Worm (Caenorhabditis elegans) whole organism, dauer: Measurements from ENCODE around the gene plpp-1.2.

Source experiments
- unc-62 ChIP-seq: sonication (generic microtip); optimal IDR thresholded peaks from 2 replicates; lab custom pipeline; 2017; ENCODE audit warnings: missing biosample characterization, missing genetic modification reagents, missing genetic modification characterization

plpp-1.2 gene

DNA sequence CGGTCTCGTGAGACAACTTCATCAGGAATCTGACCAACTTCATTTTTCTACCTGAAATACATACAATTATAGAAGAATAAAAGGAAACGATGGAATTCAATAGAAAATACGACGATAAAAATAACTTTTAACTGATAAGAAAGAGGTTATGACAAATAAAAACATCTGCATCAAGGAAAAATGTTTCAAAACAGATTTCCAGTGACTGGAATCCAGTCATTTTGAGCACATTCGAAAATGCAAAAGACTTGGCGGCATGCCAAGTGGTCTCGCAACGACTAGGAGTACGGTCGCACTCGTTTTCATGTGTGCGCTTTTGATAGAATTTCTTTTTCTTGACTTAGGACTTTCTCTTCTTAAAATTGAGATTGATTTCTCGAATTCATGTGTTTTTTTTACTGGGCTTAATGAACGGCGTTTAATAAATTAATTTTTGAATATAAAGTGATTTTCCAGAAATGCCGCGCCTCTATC lies 4.5 kb downstream of the plpp-1.2 start, which contains the start of the genes snr-3 and rsp-5:
Gene snr-3, minus strand, starts transcription at position 51 of the 474 bp plus-strand sequence.
Gene rsp-5, plus strand, starts transcription at position 455 of the 474 bp plus-strand sequence.
- TF ChIP-seq unc-62: no peak

DNA sequence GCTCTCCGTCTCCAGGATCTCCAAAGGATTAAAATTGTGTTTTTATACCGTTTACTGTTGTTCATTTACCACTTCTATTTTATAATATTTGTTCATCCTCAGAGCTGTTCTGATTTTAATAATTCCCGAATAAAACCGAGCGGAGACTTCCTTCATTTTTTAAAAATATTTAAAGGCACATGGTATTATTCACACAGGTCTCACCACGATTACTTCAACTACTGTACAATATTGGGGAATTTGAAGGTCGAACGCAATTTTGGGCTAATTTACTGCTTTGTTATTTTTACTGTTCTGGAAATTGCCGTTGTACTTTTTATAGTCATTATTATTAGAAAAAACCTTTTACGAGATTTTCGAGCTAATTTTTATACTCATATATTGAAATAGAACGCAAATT lies 5.9 kb downstream of the plpp-1.2 start:
- no peak for TF ChIP-seq unc-62

DNA sequence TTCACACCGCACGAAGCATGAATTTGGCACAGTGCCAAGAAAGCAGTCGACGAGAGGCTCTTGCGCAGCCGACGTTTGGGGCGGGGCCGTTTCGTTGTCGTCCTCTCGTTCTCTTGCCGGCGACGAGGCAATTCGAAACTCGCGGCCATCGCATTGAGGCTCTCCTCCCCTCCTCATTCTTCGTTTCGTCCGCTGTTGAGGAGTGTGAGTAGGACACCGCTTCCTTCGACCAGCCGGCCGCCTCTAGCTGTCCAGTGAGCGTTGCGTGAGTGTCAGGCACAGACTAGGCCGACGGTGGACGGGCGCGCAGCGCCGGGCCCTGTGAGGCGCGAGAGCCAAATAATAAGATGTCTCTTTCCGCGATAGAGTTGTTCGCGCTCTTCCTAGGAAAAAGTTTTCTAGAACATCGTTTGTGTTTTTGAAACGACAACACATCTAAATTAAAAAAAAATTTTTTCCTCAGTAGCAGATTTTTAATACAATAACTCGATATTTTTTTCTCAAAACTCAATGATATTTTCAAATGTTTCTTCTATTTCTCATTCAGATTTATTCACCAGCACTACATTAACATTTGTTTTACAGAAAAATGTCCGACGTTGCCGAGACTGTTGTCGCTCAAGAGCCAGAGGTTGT lies 6.7 kb downstream of the plpp-1.2 start, which contains the start of the genes T28D9.11 and T28D9.1:
Gene T28D9.11, minus strand, starts transcription at position 177 of the 636 bp plus-strand sequence.
Gene T28D9.1, plus strand, starts transcription at position 586 of the 636 bp plus-strand sequence.
- no peak for TF ChIP-seq unc-62

DNA sequence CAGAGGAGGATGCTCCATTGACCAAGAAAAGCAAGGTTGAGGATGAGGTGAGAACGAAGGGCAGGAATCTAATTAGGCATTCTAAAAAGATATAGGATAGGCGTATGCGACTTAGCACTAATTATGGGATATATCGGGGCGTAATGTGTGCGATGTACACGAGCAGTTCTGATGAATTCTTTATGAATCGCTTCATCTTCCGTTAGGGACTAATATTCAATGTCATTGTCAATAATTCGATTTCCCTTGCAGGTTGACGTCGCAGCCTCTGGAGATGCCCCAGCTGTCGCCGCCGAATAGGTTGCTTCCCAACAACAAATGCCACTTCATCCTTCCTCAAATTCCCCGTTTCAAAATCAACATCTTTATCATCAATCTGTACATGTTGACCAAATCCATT lies 7.9 kb downstream of the plpp-1.2 start:
- TF ChIP-seq unc-62: no peak

DNA sequence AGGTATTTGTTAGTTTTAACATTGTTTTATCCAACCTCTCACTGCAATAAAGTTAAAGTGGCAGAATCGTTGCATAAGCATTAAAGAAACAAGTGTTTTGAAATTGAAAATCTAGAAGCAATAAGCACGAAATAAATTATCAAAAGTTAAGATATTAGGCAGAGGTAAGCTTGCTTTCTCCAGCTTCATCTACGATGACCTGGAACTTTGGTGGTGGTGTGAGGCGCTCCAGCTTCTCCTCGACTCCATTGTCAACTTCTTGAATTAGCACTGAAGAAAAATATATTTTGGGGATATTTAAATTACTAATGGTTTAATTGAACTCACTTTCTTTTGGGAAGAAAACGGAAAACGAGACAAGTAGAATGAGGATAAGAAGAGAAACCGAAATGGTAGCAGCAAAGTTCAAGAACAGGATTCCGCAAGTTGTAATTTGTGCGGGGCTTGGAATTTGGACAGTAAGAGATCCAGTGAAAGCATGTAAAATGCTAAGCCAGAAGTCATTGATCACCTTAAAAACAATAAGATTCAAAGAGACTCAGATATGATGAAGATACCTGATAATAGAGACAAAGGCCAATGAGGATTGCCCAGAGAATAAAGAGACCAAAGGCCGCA lies 8.5 kb downstream of the plpp-1.2 start:
- TF ChIP-seq unc-62: no peak

DNA sequence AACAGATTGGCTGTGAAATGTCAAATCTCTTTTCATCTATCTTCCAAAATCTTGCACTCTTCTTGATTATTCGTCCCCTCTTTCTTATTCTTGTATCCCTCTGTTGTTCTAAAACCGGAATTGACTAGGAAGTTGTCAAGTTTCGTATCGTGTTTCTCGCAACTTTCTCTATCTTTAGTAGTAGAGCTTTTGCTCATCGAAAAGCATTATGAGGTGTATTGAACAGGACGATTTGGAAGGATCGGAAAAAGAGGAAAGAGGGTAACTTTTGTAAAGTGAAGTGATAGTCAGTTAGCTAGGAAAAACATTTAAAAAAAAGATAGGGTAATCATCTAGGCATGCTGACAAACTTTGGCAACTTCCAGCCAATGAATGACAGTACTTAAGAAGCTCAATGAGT lies 11.2 kb downstream of the plpp-1.2 start:
- TF ChIP-seq unc-62: no peak

DNA sequence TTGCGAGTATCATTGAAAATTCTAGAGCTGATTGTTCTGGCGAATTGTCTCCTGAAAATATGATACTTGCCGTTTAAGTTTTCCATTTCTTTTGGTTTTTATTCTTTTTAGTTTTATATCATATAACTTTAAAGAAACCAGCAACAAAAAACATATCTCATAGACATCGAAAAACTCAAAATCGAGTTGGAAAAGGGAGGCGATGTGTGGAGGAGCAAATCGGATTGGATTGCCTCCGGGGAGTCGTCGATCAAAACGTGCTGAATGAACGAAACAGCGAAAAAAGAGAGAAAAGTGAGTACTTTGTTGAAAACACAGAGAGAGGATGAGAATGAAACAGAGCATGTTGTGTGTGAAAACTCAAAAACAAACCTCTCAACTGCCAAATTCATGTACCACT lies 11.9 kb downstream of the plpp-1.2 start:
- no peak for TF ChIP-seq unc-62

DNA sequence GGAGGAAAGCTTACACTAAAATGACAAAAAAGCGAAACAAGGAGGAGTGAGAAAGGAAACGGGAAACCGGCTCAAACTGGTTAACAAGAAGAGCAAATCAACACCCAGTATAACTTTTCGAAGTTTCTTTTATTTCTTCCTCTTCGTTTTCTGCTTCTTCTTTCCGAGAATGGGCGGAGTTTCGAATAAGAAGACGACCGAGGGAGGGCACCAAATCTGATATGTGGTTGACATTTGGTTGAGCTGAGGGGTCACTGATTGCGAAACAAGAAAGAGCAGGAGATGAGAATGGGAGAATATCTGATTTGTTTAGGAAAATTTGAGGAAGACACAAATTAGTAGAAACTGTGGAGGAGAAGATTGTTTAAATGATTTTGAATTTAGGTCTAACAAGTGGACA lies 13.3 kb downstream of the plpp-1.2 start:
- TF ChIP-seq unc-62: no peak

DNA sequence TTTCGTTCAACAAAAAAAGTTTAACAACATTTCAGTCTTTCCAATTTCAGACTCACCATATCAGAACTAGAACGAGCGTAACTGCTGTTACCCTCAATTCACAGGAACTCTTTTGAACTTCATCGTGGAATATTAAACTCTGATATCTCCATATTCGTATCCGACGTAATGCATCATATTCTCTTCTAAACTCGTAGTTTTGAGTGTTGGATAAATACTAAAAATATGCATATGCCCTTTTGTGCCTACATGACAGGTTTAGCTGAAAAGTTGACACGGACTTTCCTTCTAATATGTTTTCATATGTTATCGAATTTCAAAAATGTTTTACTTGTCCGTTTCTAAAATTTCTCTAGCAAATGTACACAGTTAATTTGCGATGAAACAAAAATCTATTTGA lies 13.8 kb downstream of the plpp-1.2 start, which contains the start of gene twk-49:
Gene twk-49, minus strand, starts transcription at position 101 of the 400 bp plus-strand sequence.
- no peak for TF ChIP-seq unc-62

DNA sequence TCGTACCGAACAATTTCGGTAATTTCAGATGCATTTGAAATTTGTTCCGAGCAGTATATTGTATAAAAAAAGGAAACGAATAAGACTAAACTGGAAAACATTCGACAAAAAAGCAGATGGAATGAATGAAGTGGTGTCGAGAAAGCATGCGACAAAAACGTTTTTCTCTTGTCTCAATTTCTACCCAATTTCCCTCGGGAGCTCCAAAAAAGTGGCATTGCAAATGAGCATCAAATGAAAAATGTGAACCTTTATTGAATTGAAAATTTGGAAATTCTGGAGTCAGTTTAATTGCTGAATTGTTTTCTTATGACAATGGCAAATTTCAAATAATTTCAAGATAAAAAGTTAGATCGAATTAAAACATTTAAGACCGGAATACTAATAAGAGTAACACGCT lies 14.9 kb downstream of the plpp-1.2 start, which contains the start of gene R05G9.5:
Gene R05G9.5, minus strand, starts transcription at position 101 of the 400 bp plus-strand sequence.
- no peak for TF ChIP-seq unc-62

DNA sequence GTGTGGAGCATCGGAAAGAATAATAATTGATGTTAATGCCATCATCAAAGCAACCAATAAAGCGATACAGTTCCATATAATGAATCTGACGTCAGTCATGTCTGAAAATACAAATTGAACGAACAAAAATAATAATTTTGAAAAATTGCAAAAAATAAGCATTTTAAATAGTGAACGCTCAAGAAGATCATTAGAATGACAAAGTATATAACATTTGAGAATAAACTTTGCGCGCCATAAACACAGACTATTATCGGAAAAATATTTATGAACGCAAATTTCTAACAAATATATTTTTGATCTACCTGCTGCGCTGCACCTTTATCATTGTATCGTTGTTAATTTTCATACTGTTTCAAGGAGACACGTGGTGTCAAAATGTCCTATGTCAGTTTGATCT lies 16.1 kb downstream of the plpp-1.2 start, which contains the start of gene R05G9.3:
Gene R05G9.3, minus strand, starts transcription at position 101 of the 400 bp plus-strand sequence.
- no peak for TF ChIP-seq unc-62

DNA sequence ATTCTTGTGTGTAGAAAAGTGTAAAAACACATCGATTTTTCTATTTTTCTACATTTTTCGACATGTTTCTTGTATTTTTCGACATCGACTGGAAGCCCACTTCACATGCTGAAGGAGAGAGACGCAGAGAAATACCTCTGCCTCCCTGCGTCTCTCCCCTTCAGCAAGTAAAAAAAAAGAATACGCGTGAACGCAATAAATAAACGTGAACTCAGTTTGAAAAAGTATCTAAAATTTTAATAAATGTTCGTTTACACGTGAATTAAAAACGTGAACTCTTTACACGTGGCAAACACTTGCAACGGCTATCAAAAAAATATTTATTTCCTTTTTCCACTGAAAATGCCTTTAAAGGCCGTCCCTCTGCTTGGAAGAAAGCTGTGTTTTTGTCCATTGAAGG lies 17.6 kb downstream of the plpp-1.2 start, which contains the start of gene R05G9.1:
Gene R05G9.1, plus strand, starts transcription at position 343 of the 400 bp plus-strand sequence.
- TF ChIP-seq unc-62: no peak

DNA sequence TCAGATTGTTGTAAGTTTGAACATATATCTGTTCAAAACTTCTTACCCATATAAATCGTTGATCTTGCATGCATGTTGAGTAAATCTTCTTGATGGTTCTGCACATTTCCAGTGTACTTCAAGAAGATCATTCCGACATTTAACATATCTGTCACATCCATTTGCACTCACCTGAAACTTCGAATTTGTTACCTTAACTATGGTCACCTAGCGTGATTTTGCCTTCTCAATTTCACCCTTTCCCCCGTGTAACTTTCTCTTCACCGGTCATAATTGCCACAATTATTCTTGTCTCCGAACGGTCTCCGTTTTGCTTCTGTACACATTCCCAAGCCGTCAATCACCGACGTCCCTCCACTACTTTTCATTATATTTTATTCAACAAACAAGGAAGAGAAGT lies 28.1 kb downstream of the plpp-1.2 start:
- TF ChIP-seq unc-62: no peak

DNA sequence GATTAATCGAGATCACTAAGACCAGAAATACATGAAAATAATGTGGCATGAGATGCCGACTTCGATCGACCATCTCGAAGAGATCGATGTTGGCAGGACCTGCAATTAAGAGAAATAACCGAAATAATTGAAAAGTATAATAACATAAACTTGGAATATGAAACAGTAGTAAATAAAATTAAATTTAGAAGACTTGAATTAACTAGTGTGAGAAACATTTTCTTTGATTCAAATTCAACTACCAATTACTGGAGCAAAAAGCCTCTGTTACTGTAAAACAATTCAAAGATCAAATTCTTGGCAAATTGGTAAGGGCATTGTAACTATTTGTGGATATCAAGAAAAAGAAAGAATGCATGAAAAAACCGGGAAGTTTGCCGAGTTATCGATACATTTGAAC lies 28.6 kb downstream of the plpp-1.2 start, which contains the start of gene R05G9R.1:
Gene R05G9R.1, minus strand, starts transcription at position 101 of the 400 bp plus-strand sequence.
- TF ChIP-seq unc-62: no peak

DNA sequence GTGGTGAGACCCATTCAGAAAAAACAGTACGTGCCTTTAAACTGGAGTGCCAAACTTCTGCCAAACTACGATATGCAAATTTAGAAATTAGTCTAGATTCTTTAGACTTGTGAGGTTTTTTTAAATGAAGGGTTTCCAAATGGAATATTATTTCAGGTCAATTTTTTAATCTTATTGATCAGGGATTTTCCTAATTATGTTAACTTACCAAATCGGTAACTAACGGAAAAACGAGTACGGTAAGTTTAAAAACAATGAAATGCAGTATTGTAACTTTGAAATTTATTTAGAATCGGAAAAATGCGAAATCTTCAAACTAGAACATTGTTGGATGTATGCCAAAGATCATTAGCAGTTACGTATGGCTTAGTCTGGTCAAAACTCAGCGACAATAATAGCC lies 31.0 kb downstream of the plpp-1.2 start, which contains the start of gene C56E6.7:
Gene C56E6.7, plus strand, starts transcription at position 301 of the 400 bp plus-strand sequence.
- TF ChIP-seq unc-62: no peak

DNA sequence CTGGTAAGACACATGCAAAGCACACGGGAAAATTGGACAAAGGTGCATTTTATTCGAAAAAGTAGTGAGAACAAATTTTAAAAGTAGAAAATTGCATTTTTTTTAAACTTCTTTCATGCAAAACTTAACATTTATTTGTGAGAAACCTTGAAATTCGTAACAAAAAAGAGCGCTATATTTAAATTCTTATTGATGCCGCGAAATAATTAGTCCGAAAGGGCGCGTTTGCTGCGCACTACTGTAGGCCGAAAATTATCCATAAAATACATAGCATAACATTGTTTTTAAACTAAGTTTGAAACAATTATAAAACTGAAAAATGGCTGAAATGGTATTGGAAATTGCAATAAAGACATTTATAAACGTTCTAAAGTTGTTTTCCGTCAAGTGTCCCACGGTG lies 34.4 kb downstream of the plpp-1.2 start:
- no peak for TF ChIP-seq unc-62

DNA sequence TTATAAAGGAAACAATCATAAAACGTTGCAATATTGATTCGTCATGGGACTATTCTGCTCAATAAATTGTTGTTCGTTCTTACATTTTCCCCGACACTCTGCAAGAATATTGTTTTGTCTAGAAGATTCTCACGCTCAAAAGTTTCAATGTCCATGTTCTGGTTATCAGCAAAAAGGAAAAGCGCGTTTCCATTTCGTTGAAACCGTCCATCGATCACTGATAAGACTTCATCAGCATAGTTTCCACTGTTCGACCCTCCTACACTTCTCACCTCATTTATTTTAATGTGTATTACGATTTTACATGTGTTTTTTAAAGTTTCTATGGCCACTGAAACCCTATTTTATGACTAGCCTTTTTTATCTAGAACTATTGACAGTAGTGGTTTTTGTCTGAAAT lies 34.8 kb downstream of the plpp-1.2 start:
- TF ChIP-seq unc-62: no peak
